Worm (Caenorhabditis elegans) whole organism, L3 larva: ENCODE measurements around the gene C25H3.7.
A peak's percentile ranks its signal among the peaks of the same experiment; 100 is the strongest.

Experiments used
- R02D3.7 ChIP-seq: fragments of 150-350 bp; optimal IDR thresholded peaks from 2 replicates; lab custom pipeline; 2014; ENCODE audit warnings: missing biosample characterization, missing genetic modification characterization
- aly-2 ChIP-seq: fragments of 150-350 bp; optimal IDR thresholded peaks from 2 replicates; lab custom pipeline; 2014; ENCODE audit warnings: missing biosample characterization, missing genetic modification characterization
- ama-1 ChIP-seq: fragments of 150-350 bp; optimal IDR thresholded peaks from 2 replicates; lab custom pipeline; 2018
- ceh-16 ChIP-seq: sonication (generic microtip); optimal IDR thresholded peaks from 2 replicates; lab custom pipeline; 2017; ENCODE audit warnings: missing biosample characterization, missing genetic modification characterization
- ceh-28 ChIP-seq: fragments of 150-350 bp; optimal IDR thresholded peaks from 2 replicates; lab custom pipeline; 2014; ENCODE audit warnings: missing biosample characterization, missing genetic modification reagents, missing genetic modification characterization
- ceh-82 ChIP-seq: fragments of 150-350 bp; optimal IDR thresholded peaks from 2 replicates; lab custom pipeline; 2014; ENCODE audit warnings: missing biosample characterization, missing genetic modification characterization
- daf-12 ChIP-seq: fragments of 150-350 bp; optimal IDR thresholded peaks from 2 replicates; lab custom pipeline; 2014; ENCODE audit warnings: missing biosample characterization, missing genetic modification reagents, missing genetic modification characterization
- egl-27 ChIP-seq: sonication (generic microtip); optimal IDR thresholded peaks from 4 replicates; lab custom pipeline; 2017; ENCODE audit warnings: missing biosample characterization, missing genetic modification reagents, missing genetic modification characterization
- egl-5 ChIP-seq: fragments of 150-350 bp; optimal IDR thresholded peaks from 2 replicates; lab custom pipeline; 2017; ENCODE audit warnings: missing biosample characterization, missing genetic modification reagents, missing genetic modification characterization, inconsistent platforms
- elt-2 ChIP-seq: sonication (generic microtip); optimal IDR thresholded peaks from 2 replicates; lab custom pipeline; 2016; ENCODE audit warnings: missing genetic modification reagents, mild to moderate bottlenecking, missing genetic modification characterization, missing compliant biosample characterization
- fos-1 ChIP-seq: fragments of 150-350 bp; optimal IDR thresholded peaks from 2 replicates; lab custom pipeline; 2014; ENCODE audit warnings: missing biosample characterization, missing genetic modification characterization
- hmg-11 ChIP-seq: sonication (generic microtip); optimal IDR thresholded peaks from 2 replicates; lab custom pipeline; 2016; ENCODE audit warnings: missing genetic modification characterization, missing compliant biosample characterization
- jun-1 ChIP-seq: fragments of 150-350 bp; optimal IDR thresholded peaks from 2 replicates; lab custom pipeline; 2014; ENCODE audit warnings: missing biosample characterization, missing genetic modification reagents, missing genetic modification characterization
- lin-15B ChIP-seq: fragments of 150-350 bp; optimal IDR thresholded peaks from 2 replicates; lab custom pipeline; 2014; ENCODE audit warnings: missing biosample characterization, missing genetic modification characterization
- lin-39 ChIP-seq: fragments of 150-350 bp; optimal IDR thresholded peaks from 2 replicates; lab custom pipeline; 2018; ENCODE audit warnings: missing biosample characterization, missing genetic modification reagents, missing genetic modification characterization
- lsy-12 ChIP-seq: sonication (generic microtip); optimal IDR thresholded peaks from 2 replicates; lab custom pipeline; 2016; ENCODE audit warnings: mild to moderate bottlenecking, missing genetic modification characterization, missing compliant biosample characterization
- mdl-1 ChIP-seq: fragments of 150-350 bp; optimal IDR thresholded peaks from 2 replicates; lab custom pipeline; 2014; ENCODE audit warnings: missing biosample characterization, missing genetic modification characterization
- mml-1 ChIP-seq: fragments of 150-350 bp; sonication (generic microtip); optimal IDR thresholded peaks from 3 replicates; lab custom pipeline; 2014; ENCODE audit warnings: missing biosample characterization, missing genetic modification characterization
- nfya-1 ChIP-seq: sonication (generic microtip); optimal IDR thresholded peaks from 2 replicates; lab custom pipeline; 2017; ENCODE audit warnings: missing genetic modification characterization, mild to moderate bottlenecking, missing compliant biosample characterization, antibody characterized with exemption, moderate library complexity; ENCODE audit not compliant: insufficient read depth
- nhr-12 ChIP-seq: fragments of 150-350 bp; optimal IDR thresholded peaks from 2 replicates; lab custom pipeline; 2014; ENCODE audit warnings: missing biosample characterization, missing genetic modification characterization
- nhr-28 ChIP-seq: fragments of 150-350 bp; optimal IDR thresholded peaks from 2 replicates; lab custom pipeline; 2014; ENCODE audit warnings: missing biosample characterization, missing genetic modification characterization
- nhr-43 ChIP-seq: sonication (generic microtip); optimal IDR thresholded peaks from 2 replicates; lab custom pipeline; 2016; ENCODE audit warnings: mild to moderate bottlenecking, missing genetic modification characterization, missing compliant biosample characterization; ENCODE audit not compliant: poor library complexity, severe bottlenecking
- nhr-67 ChIP-seq: fragments of 150-350 bp; optimal IDR thresholded peaks from 2 replicates; lab custom pipeline; 2014; ENCODE audit warnings: missing biosample characterization, missing genetic modification characterization
- nhr-76 ChIP-seq: fragments of 150-350 bp; sonication (generic microtip); optimal IDR thresholded peaks from 5 replicates; lab custom pipeline; 2014; ENCODE audit warnings: missing biosample characterization, missing genetic modification characterization
- nhr-77 ChIP-seq: fragments of 150-350 bp; optimal IDR thresholded peaks from 2 replicates; lab custom pipeline; 2014; ENCODE audit warnings: missing biosample characterization, missing genetic modification characterization
- pha-4 ChIP-seq: fragments of 150-350 bp; optimal IDR thresholded peaks from 2 replicates; lab custom pipeline; 2014; ENCODE audit warnings: missing biosample characterization, missing genetic modification reagents, missing genetic modification characterization
- pqm-1 ChIP-seq: fragments of 150-350 bp; optimal IDR thresholded peaks from 2 replicates; lab custom pipeline; 2017; ENCODE audit warnings: missing biosample characterization, missing genetic modification characterization, inconsistent platforms
- skn-1 ChIP-seq: fragments of 150-350 bp; optimal IDR thresholded peaks from 2 replicates; lab custom pipeline; 2014; ENCODE audit warnings: missing biosample characterization, missing genetic modification characterization
- snpc-4 ChIP-seq: fragments of 150-350 bp; optimal IDR thresholded peaks from 2 replicates; lab custom pipeline; 2014; ENCODE audit warnings: missing biosample characterization, missing genetic modification characterization
- unc-39 ChIP-seq: sonication (generic microtip); optimal IDR thresholded peaks from 4 replicates; lab custom pipeline; 2017; ENCODE audit warnings: missing biosample characterization, missing genetic modification characterization
- unc-62 ChIP-seq: fragments of 150-350 bp; sonication (generic microtip); optimal IDR thresholded peaks from 4 replicates; lab custom pipeline; 2014; ENCODE audit warnings: missing biosample characterization, missing genetic modification reagents, missing genetic modification characterization
- zag-1 ChIP-seq: fragments of 150-350 bp; optimal IDR thresholded peaks from 2 replicates; lab custom pipeline; 2014; ENCODE audit warnings: missing biosample characterization, missing genetic modification characterization
- ztf-11 ChIP-seq: fragments of 150-350 bp; optimal IDR thresholded peaks from 2 replicates; lab custom pipeline; 2014; ENCODE audit warnings: missing biosample characterization, missing genetic modification characterization
- ztf-4 ChIP-seq: fragments of 150-350 bp; optimal IDR thresholded peaks from 2 replicates; lab custom pipeline; 2014; ENCODE audit warnings: missing biosample characterization, missing genetic modification characterization

Gene C25H3.7

ce11 chrII:5693893-5694292 is 25.2 kb upstream of the C25H3.7 start, which contains the start of gene C25H3.3:
Gene C25H3.3, plus strand, starts transcription at chrII:5694193.
- TF ChIP-seq nfya-1 = no peak
- TF ChIP-seq nhr-76 = no peak
- TF ChIP-seq pqm-1 (tag; lab: Kevin White, UChicago) = no peak
- no peak for TF ChIP-seq unc-39
- TF ChIP-seq nhr-28 (tag; lab: Kevin White, UChicago) = no peak
- no peak for TF ChIP-seq jun-1 (tag; lab: Kevin White, UChicago)
- TF ChIP-seq skn-1 (tag; lab: Kevin White, UChicago) = no peak
- TF ChIP-seq daf-12 (tag; lab: Kevin White, UChicago) = no peak
- TF ChIP-seq ceh-16 = no peak
- TF ChIP-seq nhr-77 = no peak
- no peak for TF ChIP-seq lin-39 (tag; lab: Kevin White, UChicago)
- TF ChIP-seq nhr-67 (tag; lab: Kevin White, UChicago) = no peak
- TF ChIP-seq ceh-82 (tag; lab: Kevin White, UChicago) = no peak

- TF ChIP-seq nhr-67 (tag; lab: Kevin White, UChicago) (no peak), elt-2 (tag; lab: Kevin White, UChicago) (peak; percentile 15), snpc-4 (peak; percentile 18), pha-4 (tag; lab: Kevin White, UChicago) (peak; percentile 26), hmg-11 (tag; lab: Kevin White, UChicago) (peak; percentile 6), egl-27 (tag; lab: Kevin White, UChicago) (no peak), nfya-1 (peak; percentile 42), mml-1 (no peak), unc-39 (no peak)
- TF ChIP-seq, all 47 proteins: peak for 5
These were observed 22.6 kb upstream of the C25H3.7 start, which contains the start of the genes ndub-5 and eif-2D for ce11 chrII:5691216-5691771. Gene ndub-5, minus strand, starts transcription at chrII:5691353. Gene eif-2D, plus strand, starts transcription at chrII:5691721.

DNA sequence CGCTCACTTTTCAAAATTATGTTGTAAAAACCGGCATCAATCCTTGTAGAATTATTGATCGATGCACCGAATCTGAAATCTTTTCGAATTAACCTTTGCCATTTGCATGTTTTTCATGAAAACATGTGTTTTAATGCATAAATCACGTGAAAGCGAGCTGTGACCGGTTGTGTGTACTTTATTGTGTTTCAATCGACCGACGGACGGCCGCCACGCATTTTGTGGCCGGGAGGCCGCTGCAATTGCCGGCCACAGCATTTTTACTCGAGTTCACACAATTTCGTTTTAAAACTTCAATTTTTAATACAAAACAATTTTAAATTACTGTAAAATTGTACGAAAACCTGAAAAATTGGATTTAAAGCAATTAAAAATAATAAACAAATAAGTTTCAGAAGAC is 20.2 kb upstream of the C25H3.7 start, which contains the start of gene C25H3.11:
Gene C25H3.11, minus strand, starts transcription at position 82 of the 400 bp plus-strand sequence.
- TF ChIP-seq snpc-4 = peak; percentile 29
- no peak for TF ChIP-seq nhr-77
- TF ChIP-seq elt-2 (tag; lab: Kevin White, UChicago) = peak; percentile 70
- no peak for TF ChIP-seq lin-39 (tag; lab: Kevin White, UChicago)
- TF ChIP-seq nfya-1 = peak; percentile 67
- TF ChIP-seq daf-12 (tag; lab: Kevin White, UChicago) = no peak
- peak; percentile 4 for TF ChIP-seq lsy-12 (tag; lab: Kevin White, UChicago)
- TF ChIP-seq ceh-82 (tag; lab: Kevin White, UChicago) = no peak
- peak; percentile 26 for TF ChIP-seq pqm-1 (tag; lab: Kevin White, UChicago)
- peak; percentile 53 for TF ChIP-seq lin-15B (tag; lab: Kevin White, UChicago)
- no peak for TF ChIP-seq fos-1 (tag; lab: Kevin White, UChicago)
- TF ChIP-seq unc-62 (GFP tag; lab: Kevin White, UChicago) = no peak
- TF ChIP-seq nhr-43 (tag; lab: Kevin White, UChicago) = no peak
- peak; percentile 42 for TF ChIP-seq pha-4 (tag; lab: Kevin White, UChicago)
- peak; percentile 52 for TF ChIP-seq ama-1 (lab: Kevin White, UChicago)
- no peak for TF ChIP-seq mdl-1 (tag; lab: Kevin White, UChicago)
- TF ChIP-seq, all 47 proteins: peak for 8

- TF ChIP-seq nfya-1 (no peak), hmg-11 (tag; lab: Kevin White, UChicago) (no peak), pha-4 (tag; lab: Kevin White, UChicago) (no peak), fos-1 (tag; lab: Kevin White, UChicago) (no peak), jun-1 (tag; lab: Kevin White, UChicago) (no peak), aly-2 (no peak), mml-1 (no peak), ceh-28 (tag; lab: Kevin White, UChicago) (no peak), zag-1 (tag; lab: Kevin White, UChicago) (no peak), ztf-4 (tag; lab: Kevin White, UChicago) (no peak), ztf-11 (no peak), egl-27 (tag; lab: Kevin White, UChicago) (no peak), egl-5 (tag; lab: Kevin White, UChicago) (no peak), nhr-67 (tag; lab: Kevin White, UChicago) (no peak)
These were observed 12.0 kb upstream of the C25H3.7 start, which contains the start of gene flp-27 for ce11 chrII:5680703-5681102. Gene flp-27, plus strand, starts transcription at chrII:5681003.

DNA sequence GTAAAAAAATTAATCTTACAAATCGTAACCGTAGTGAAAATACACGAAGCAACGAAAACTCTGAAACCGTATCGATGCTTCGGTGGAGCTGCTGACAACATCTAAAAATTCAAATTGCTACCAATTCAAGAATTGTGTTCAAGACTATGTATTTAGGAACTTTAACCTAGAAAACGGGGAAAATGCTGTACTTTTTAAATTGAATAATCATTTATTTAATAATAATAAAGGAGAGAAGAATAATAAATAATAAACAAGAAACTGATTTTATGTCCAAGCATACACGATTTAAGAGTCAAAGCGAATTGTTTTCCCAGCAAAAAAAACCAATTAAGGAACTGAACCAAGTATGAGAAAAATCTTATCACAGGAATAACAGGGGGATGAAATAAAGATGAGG is 850 bp upstream of the C25H3.7 start, which contains the start of gene C25H3.17:
Gene C25H3.17, minus strand, starts transcription at position 101 of the 400 bp plus-strand sequence.
- TF ChIP-seq mdl-1 (tag; lab: Kevin White, UChicago) (no peak), nhr-12 (tag; lab: Kevin White, UChicago) (no peak), ceh-82 (tag; lab: Kevin White, UChicago) (no peak), ama-1 (lab: Kevin White, UChicago) (no peak), nfya-1 (no peak), R02D3.7 (tag; lab: Kevin White, UChicago) (no peak), daf-12 (tag; lab: Kevin White, UChicago) (no peak)
